Fruit fly (Drosophila melanogaster) whole organism, prepupa: ENCODE results near the gene Mal-B1.

ENCODE experiments used
- Blimp-1 ChIP-seq: fragments of 200-800 bp; sonication (Bioruptor generic); optimal IDR thresholded peaks from 3 replicates; lab custom pipeline; 2017; ENCODE audit warnings: missing biosample characterization, missing genetic modification characterization, mild to moderate bottlenecking, moderate library complexity, missing genetic modification reagents
- CG11762 ChIP-seq: fragments of 200-800 bp; sonication (Bioruptor generic); optimal IDR thresholded peaks from 3 replicates; lab custom pipeline; 2016; ENCODE audit warnings: missing biosample characterization, missing genetic modification characterization; ENCODE audit not compliant: insufficient read depth
- CG1621 ChIP-seq: fragments of 200-800 bp; sonication (Bioruptor generic); optimal IDR thresholded peaks from 3 replicates; lab custom pipeline; 2018; ENCODE audit warnings: missing biosample characterization, mild to moderate bottlenecking, missing genetic modification characterization
- CG16779 ChIP-seq: fragments of 200-800 bp; sonication (Bioruptor generic); optimal IDR thresholded peaks from 3 replicates; lab custom pipeline; 2017; ENCODE audit warnings: missing biosample characterization, mild to moderate bottlenecking, missing genetic modification characterization
- CG3032 ChIP-seq: fragments of 200-800 bp; optimal IDR thresholded peaks from 2 replicates; lab custom pipeline; 2019; ENCODE audit warnings: missing biosample characterization, mild to moderate bottlenecking, missing genetic modification characterization, moderate library complexity
- CG31627 ChIP-seq: fragments of 200-800 bp; sonication (Bioruptor generic); optimal IDR thresholded peaks from 3 replicates; lab custom pipeline; 2016; ENCODE audit warnings: missing biosample characterization, missing genetic modification characterization
- CG32006 ChIP-seq: fragments of 200-800 bp; sonication (Bioruptor generic); optimal IDR thresholded peaks from 3 replicates; lab custom pipeline; 2017; ENCODE audit warnings: missing biosample characterization, mild to moderate bottlenecking, missing genetic modification characterization
- CG3919 ChIP-seq: fragments of 200-800 bp; sonication (Bioruptor generic); optimal IDR thresholded peaks from 3 replicates; lab custom pipeline; 2016; ENCODE audit warnings: missing biosample characterization, missing genetic modification characterization
- CG6276 ChIP-seq: fragments of 200-800 bp; sonication (Bioruptor generic); optimal IDR thresholded peaks from 2 replicates; lab custom pipeline; 2017; ENCODE audit warnings: missing biosample characterization, mild to moderate bottlenecking, missing genetic modification characterization
- CG6808 ChIP-seq: fragments of 200-800 bp; sonication (Bioruptor generic); optimal IDR thresholded peaks from 3 replicates; lab custom pipeline; 2017; ENCODE audit warnings: missing biosample characterization, missing genetic modification characterization, mild to moderate bottlenecking, moderate library complexity, missing genetic modification reagents
- CG8119 ChIP-seq: fragments of 200-800 bp; sonication (Bioruptor generic); IDR thresholded peaks from 3 replicates; pipeline ENCODE4 v1.3.6; 2022; ENCODE audit warnings: missing biosample characterization, missing genetic modification characterization
- CG8319 ChIP-seq: fragments of 200-800 bp; sonication (Bioruptor generic); optimal IDR thresholded peaks from 3 replicates; lab custom pipeline; 2016; ENCODE audit warnings: missing biosample characterization, missing genetic modification characterization
- Eip78C ChIP-seq: fragments of 200-800 bp; sonication (Bioruptor generic); peaks from one replicate; lab custom pipeline; 2016; ENCODE audit warnings: missing biosample characterization, missing genetic modification characterization
- Ets96B ChIP-seq: fragments of 200-800 bp; optimal IDR thresholded peaks from 2 replicates; lab custom pipeline; 2019; ENCODE audit warnings: missing biosample characterization, mild to moderate bottlenecking, missing genetic modification characterization, moderate library complexity
- Hr39 ChIP-seq: fragments of 200-800 bp; sonication (Bioruptor generic); optimal IDR thresholded peaks from 2 replicates; lab custom pipeline; 2016; ENCODE audit warnings: missing biosample characterization, missing genetic modification characterization
- Met ChIP-seq: fragments of 200-800 bp; sonication (Bioruptor generic); optimal IDR thresholded peaks from 3 replicates; lab custom pipeline; 2016; ENCODE audit warnings: missing biosample characterization, missing genetic modification characterization
- Sox102F ChIP-seq: fragments of 200-800 bp; sonication (Bioruptor generic); optimal IDR thresholded peaks from 2 replicates; lab custom pipeline; 2016; ENCODE audit warnings: missing biosample characterization, mild to moderate bottlenecking, missing genetic modification characterization
- dac ChIP-seq: fragments of 200-800 bp; sonication (Bioruptor generic); optimal IDR thresholded peaks from 2 replicates; lab custom pipeline; 2017; ENCODE audit warnings: missing biosample characterization, mild to moderate bottlenecking, missing genetic modification characterization
- eg ChIP-seq: fragments of 200-800 bp; sonication (Bioruptor generic); IDR thresholded peaks from 3 replicates; pipeline ENCODE4 v1.3.6; 2022; ENCODE audit warnings: missing biosample characterization, missing genetic modification characterization
- fd59A ChIP-seq: fragments of 200-800 bp; sonication (Bioruptor generic); optimal IDR thresholded peaks from 2 replicates; lab custom pipeline; 2017; ENCODE audit warnings: missing biosample characterization, mild to moderate bottlenecking, missing genetic modification characterization, missing genetic modification reagents
- fkh ChIP-seq: fragments of 200-800 bp; sonication (Bioruptor generic); optimal IDR thresholded peaks from 3 replicates; lab custom pipeline; 2017; ENCODE audit warnings: missing biosample characterization, mild to moderate bottlenecking, missing genetic modification characterization, moderate library complexity
- spab ChIP-seq: fragments of 200-800 bp; sonication (Bioruptor generic); optimal IDR thresholded peaks from 2 replicates; lab custom pipeline; 2017; ENCODE audit warnings: missing biosample characterization, mild to moderate bottlenecking, missing genetic modification characterization, missing genetic modification reagents
- svp ChIP-seq: fragments of 200-800 bp; sonication (Bioruptor generic); peaks from one replicate; lab custom pipeline; 2016; ENCODE audit warnings: missing biosample characterization, missing genetic modification characterization
- topi ChIP-seq: fragments of 200-800 bp; sonication (Bioruptor generic); optimal IDR thresholded peaks from 3 replicates; lab custom pipeline; 2016; ENCODE audit warnings: missing biosample characterization, missing genetic modification characterization

Mal-B1 gene

DNA sequence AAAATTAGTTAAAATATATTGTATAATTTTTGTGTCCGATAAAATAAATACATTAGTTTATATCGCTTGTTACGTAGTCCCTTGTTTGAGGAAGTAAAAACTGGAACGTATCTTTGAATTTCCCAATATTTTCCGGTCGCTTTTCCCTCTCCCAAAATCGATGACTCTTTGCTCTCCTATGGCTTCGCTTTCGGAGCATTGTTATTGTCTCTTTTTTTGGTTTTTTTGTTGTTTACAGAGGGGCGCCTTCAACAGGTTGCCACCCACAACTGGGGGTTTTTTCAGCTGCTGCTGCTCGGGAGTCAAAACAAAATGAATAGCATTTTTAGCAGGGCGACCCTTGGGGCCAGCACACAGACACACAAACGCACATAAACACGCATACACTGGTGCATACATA lies 27.9 kb downstream of the Mal-B1 start:
- TF ChIP-seq CG6276 (GFP tag; lab: Kevin White, UChicago) (peak; percentile 8), Met (GFP tag; lab: Kevin White, UChicago) (no peak), dac (GFP tag; lab: Kevin White, UChicago) (no peak), eg (GFP tag; lab: Robert Waterston, UW) (peak; percentile 43; the same call in 1 of the 3 replicates), Ets96B (tag; lab: Kevin White, UChicago) (no peak)

DNA sequence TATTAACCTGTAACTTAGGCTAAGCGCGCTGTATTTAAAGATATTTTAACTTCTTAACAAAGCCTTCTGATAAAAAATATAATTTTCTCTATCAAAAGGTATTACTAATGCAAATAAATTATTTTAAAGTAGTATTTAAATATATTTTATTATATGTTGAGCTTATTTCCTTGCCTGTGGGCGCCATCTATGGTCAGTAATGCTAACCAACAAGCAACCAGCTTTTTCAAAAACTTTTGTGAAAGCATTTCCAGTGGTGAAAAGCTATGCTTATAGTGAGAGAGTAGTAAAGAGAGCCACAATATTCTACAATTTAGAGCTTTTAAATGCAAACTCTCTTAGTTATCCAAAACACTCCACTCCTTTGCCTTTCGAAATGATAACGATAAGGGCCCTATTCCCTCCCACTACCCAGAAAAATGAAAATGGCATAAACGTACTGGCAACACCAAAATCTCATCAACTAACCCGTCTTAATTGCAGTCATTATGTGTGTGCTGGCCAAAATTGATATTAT lies 31.8 kb downstream of the Mal-B1 start:
- no peak for TF ChIP-seq CG8119 (GFP tag; lab: Robert Waterston, UW)
- TF ChIP-seq CG3919 (GFP tag; lab: Kevin White, UChicago): no peak
- TF ChIP-seq CG32006: no peak
- no peak for TF ChIP-seq CG16779 (tag; lab: Kevin White, UChicago)
- TF ChIP-seq fd59A (GFP tag; lab: Kevin White, UChicago): no peak

DNA sequence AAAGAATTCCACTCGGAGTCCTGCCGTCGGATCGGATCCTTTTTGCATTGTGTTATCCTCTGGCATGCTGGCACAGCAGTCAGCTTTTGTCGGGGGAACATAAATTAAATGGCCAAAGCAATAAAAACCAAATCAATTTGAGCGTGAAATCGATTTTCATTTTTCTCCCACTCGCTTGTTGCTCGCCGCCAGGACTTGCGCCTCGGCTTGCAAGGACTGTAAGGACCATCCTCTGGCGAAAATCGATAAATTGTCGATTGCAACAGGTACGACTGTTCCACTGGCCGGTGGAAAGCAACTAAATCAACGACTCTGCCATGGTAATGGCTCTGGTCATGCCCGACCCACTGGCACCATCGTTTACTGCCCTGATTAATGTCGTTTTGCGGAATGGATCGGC lies 46.2 kb downstream of the Mal-B1 start:
- TF ChIP-seq CG6808: no peak
- TF ChIP-seq Sox102F (GFP tag; lab: Kevin White, UChicago): no peak
- TF ChIP-seq Hr39 (GFP tag; lab: Kevin White, UChicago): no peak
- no peak for TF ChIP-seq CG1621 (tag; lab: Kevin White, UChicago)
- no peak for TF ChIP-seq Blimp-1 (GFP tag; lab: Kevin White, UChicago)
- TF ChIP-seq CG11762 (GFP tag; lab: Kevin White, UChicago): no peak
- no peak for TF ChIP-seq CG8319 (GFP tag; lab: Kevin White, UChicago)
- TF ChIP-seq CG3032 (tag; lab: Kevin White, UChicago): no peak
- no peak for TF ChIP-seq spab
- TF ChIP-seq fkh (GFP tag; lab: Kevin White, UChicago): no peak
- no peak for TF ChIP-seq Eip78C (GFP tag; lab: Kevin White, UChicago)
- TF ChIP-seq CG31627 (GFP tag; lab: Kevin White, UChicago): no peak
- no peak for TF ChIP-seq svp
- no peak for TF ChIP-seq topi (GFP tag; lab: Kevin White, UChicago)
- no peak for TF ChIP-seq CG6276 (GFP tag; lab: Kevin White, UChicago)
- TF ChIP-seq, all 60 proteins: peak for 0
